Fruit fly (Drosophila melanogaster) whole organism, embryonic: ENCODE results near the gene Ac13E.
A peak's percentile ranks its signal among the peaks of the same experiment; 100 is the strongest.

ENCODE experiments used
- Blimp-1 ChIP-seq: fragments of 200-800 bp; sonication (Bioruptor generic); optimal IDR thresholded peaks from 3 replicates; lab custom pipeline; 2018; ENCODE audit warnings: missing biosample characterization, missing genetic modification characterization, mild to moderate bottlenecking, moderate library complexity, missing genetic modification reagents
- CG10543 ChIP-seq: fragments of 200-800 bp; sonication (Bioruptor generic); optimal IDR thresholded peaks from 3 replicates; lab custom pipeline; 2017; ENCODE audit warnings: missing biosample characterization, mild to moderate bottlenecking, missing genetic modification characterization, moderate library complexity
- CG12155 ChIP-seq: fragments of 200-800 bp; sonication (Bioruptor generic); optimal IDR thresholded peaks from 3 replicates; lab custom pipeline; 2016; ENCODE audit warnings: missing biosample characterization, missing genetic modification characterization
- CG1233 ChIP-seq: fragments of 200-800 bp; sonication (Bioruptor generic); optimal IDR thresholded peaks from 4 replicates; lab custom pipeline; 2018; ENCODE audit warnings: missing biosample characterization, mild to moderate bottlenecking, missing genetic modification characterization
- CG12769 ChIP-seq: fragments of 200-800 bp; sonication (Bioruptor generic); optimal IDR thresholded peaks from 2 replicates; lab custom pipeline; 2019; ENCODE audit warnings: missing biosample characterization, mild to moderate bottlenecking, missing genetic modification characterization, moderate library complexity
- CG14441 ChIP-seq: fragments of 200-800 bp; sonication (Bioruptor generic); IDR thresholded peaks from 2 replicates; pipeline ENCODE4 v1.3.6; 2022; ENCODE audit warnings: missing biosample characterization, missing genetic modification characterization
- CG15269 ChIP-seq: fragments of 200-800 bp; sonication (Bioruptor generic); optimal IDR thresholded peaks from 2 replicates; lab custom pipeline; 2018; ENCODE audit warnings: missing biosample characterization, mild to moderate bottlenecking, missing genetic modification characterization, moderate library complexity
- CG18476 ChIP-seq: fragments of 200-800 bp; sonication (Bioruptor generic); optimal IDR thresholded peaks from 2 replicates; lab custom pipeline; 2016; ENCODE audit warnings: missing biosample characterization, mild to moderate bottlenecking, missing genetic modification characterization
- CG2116 ChIP-seq: fragments of 200-800 bp; sonication (Bioruptor generic); optimal IDR thresholded peaks from 3 replicates; lab custom pipeline; 2018; ENCODE audit warnings: missing biosample characterization, mild to moderate bottlenecking, missing genetic modification characterization
- CG3281 ChIP-seq: fragments of 200-800 bp; sonication (Bioruptor generic); optimal IDR thresholded peaks from 3 replicates; lab custom pipeline; 2017; ENCODE audit warnings: missing biosample characterization, mild to moderate bottlenecking, missing genetic modification characterization
- CG34224 ChIP-seq: fragments of 200-800 bp; sonication (Bioruptor generic); IDR thresholded peaks from 3 replicates; pipeline ENCODE4 v1.3.6; 2022; ENCODE audit warnings: missing biosample characterization, missing genetic modification characterization; ENCODE audit not compliant: partially characterized antibody
- CG3847 ChIP-seq: fragments of 200-800 bp; sonication (Bioruptor generic); IDR thresholded peaks from 2 replicates; pipeline ENCODE4 v1.3.6; 2022; ENCODE audit warnings: missing biosample characterization, missing genetic modification characterization
- CG3995 ChIP-seq: fragments of 200-800 bp; sonication (Bioruptor generic); optimal IDR thresholded peaks from 3 replicates; lab custom pipeline; 2016; ENCODE audit warnings: missing biosample characterization, missing genetic modification characterization
- CG6689 ChIP-seq: fragments of 200-800 bp; sonication (Bioruptor generic); IDR thresholded peaks from 2 replicates; pipeline ENCODE4 v1.3.6; 2022; ENCODE audit warnings: missing biosample characterization, missing genetic modification characterization
- CG9215 ChIP-seq: fragments of 200-800 bp; sonication (Bioruptor generic); IDR thresholded peaks from 2 replicates; pipeline ENCODE4 v1.3.6; 2022; ENCODE audit warnings: missing biosample characterization, missing genetic modification characterization
- CG9727 ChIP-seq: fragments of 200-800 bp; sonication (Bioruptor generic); optimal IDR thresholded peaks from 3 replicates; lab custom pipeline; 2017; ENCODE audit warnings: missing biosample characterization, mild to moderate bottlenecking, missing genetic modification characterization
- CG9932 ChIP-seq: fragments of 200-800 bp; sonication (Bioruptor generic); IDR thresholded peaks from 2 replicates; pipeline ENCODE4 v1.3.6; 2022; ENCODE audit warnings: missing biosample characterization, missing genetic modification characterization
- Ets97D ChIP-seq: fragments of 200-800 bp; sonication (Bioruptor generic); optimal IDR thresholded peaks from 3 replicates; lab custom pipeline; 2016; ENCODE audit warnings: missing biosample characterization, missing genetic modification characterization
- Hsf ChIP-seq: fragments of 200-800 bp; sonication (Bioruptor generic); optimal IDR thresholded peaks from 3 replicates; lab custom pipeline; 2016; ENCODE audit warnings: missing biosample characterization, missing genetic modification characterization
- Lim3 ChIP-seq: fragments of 200-800 bp; sonication (Bioruptor generic); IDR thresholded peaks from 2 replicates; pipeline ENCODE4 v1.3.6; 2022; ENCODE audit warnings: missing biosample characterization, missing genetic modification characterization
- MBD-R2 ChIP-seq: fragments of 200-800 bp; sonication (Bioruptor generic); IDR thresholded peaks from 2 replicates; pipeline ENCODE4 v1.3.6; 2022; ENCODE audit warnings: missing biosample characterization, missing genetic modification characterization
- Mad ChIP-seq: fragments of 200-800 bp; sonication (Bioruptor generic); optimal IDR thresholded peaks from 2 replicates; lab custom pipeline; 2016; ENCODE audit warnings: missing biosample characterization, missing genetic modification characterization
- Myb ChIP-seq: fragments of 200-800 bp; sonication (Bioruptor generic); optimal IDR thresholded peaks from 2 replicates; lab custom pipeline; 2016; ENCODE audit warnings: missing biosample characterization, missing genetic modification characterization
- Scr ChIP-seq: fragments of 200-800 bp; sonication (Bioruptor generic); IDR thresholded peaks from 2 replicates; pipeline ENCODE4 v1.3.6; 2022; ENCODE audit warnings: missing biosample characterization, missing genetic modification characterization; ENCODE audit not compliant: partially characterized antibody
- Sin3A ChIP-seq: fragments of >200 bp; optimal IDR thresholded peaks from 2 replicates; lab custom pipeline; 2018
- Stat92E ChIP-seq, 3 experiments: fragments of >200 bp in 2 of 3; fragments of 200-800 bp in 1 of 3; sonication (Bioruptor generic) in 1 of 3; optimal IDR thresholded peaks; 2 replicates each; lab custom pipeline; 2017 to 2019; ENCODE audit warnings: missing biosample characterization in 3 of 3, missing genetic modification characterization in 3 of 3, mild to moderate bottlenecking in 1 of 3, moderate library complexity in 1 of 3
- Taf1 ChIP-seq: fragments of 200-800 bp; sonication (Bioruptor generic); IDR thresholded peaks from 2 replicates; pipeline ENCODE4 v1.3.6; 2022; ENCODE audit warnings: missing biosample characterization, missing genetic modification characterization
- Trl ChIP-seq, 3 experiments: fragments of >200 bp in 2 of 3; fragments of 200-800 bp in 1 of 3; sonication (Bioruptor generic) in 1 of 3; optimal IDR thresholded peaks; 2 replicates in 1 of 3; 3 replicates in 2 of 3; lab custom pipeline; 2016 to 2017; ENCODE audit warnings: missing biosample characterization in 1 of 3, missing genetic modification characterization in 1 of 3
- Usf ChIP-seq: fragments of 200-800 bp; sonication (Bioruptor generic); optimal IDR thresholded peaks from 2 replicates; lab custom pipeline; 2017; ENCODE audit warnings: missing genotype, missing biosample characterization, missing genetic modification characterization
- Xbp1 ChIP-seq: fragments of 200-800 bp; sonication (Bioruptor generic); optimal IDR thresholded peaks from 3 replicates; lab custom pipeline; 2016; ENCODE audit warnings: missing biosample characterization, mild to moderate bottlenecking, missing genetic modification characterization
- ase ChIP-seq: fragments of 200-800 bp; sonication (Bioruptor generic); IDR thresholded peaks from 3 replicates; pipeline ENCODE4 v1.3.6; 2022; ENCODE audit warnings: missing biosample characterization, missing genetic modification characterization
- az2 ChIP-seq: fragments of 200-800 bp; sonication (Bioruptor generic); optimal IDR thresholded peaks from 3 replicates; lab custom pipeline; 2016; ENCODE audit warnings: missing biosample characterization, missing genetic modification characterization
- bbx ChIP-seq: fragments of 200-800 bp; sonication (Bioruptor generic); IDR thresholded peaks from 2 replicates; pipeline ENCODE4 v1.3.6; 2022; ENCODE audit warnings: missing biosample characterization, missing genetic modification characterization; ENCODE audit not compliant: partially characterized antibody
- cato ChIP-seq: fragments of 200-800 bp; sonication (Bioruptor generic); optimal IDR thresholded peaks from 2 replicates; lab custom pipeline; 2016; ENCODE audit warnings: missing biosample characterization, missing genetic modification characterization, borderline replicate concordance
- crp ChIP-seq, 2 experiments: fragments of 200-800 bp; sonication (Bioruptor generic); optimal IDR thresholded peaks; 2 replicates in 1 of 2; 3 replicates in 1 of 2; lab custom pipeline; 2017; ENCODE audit warnings: missing biosample characterization in 2 of 2, missing genetic modification characterization in 2 of 2, mild to moderate bottlenecking in 1 of 2, moderate library complexity in 1 of 2
- danr ChIP-seq: fragments of 200-800 bp; sonication (Bioruptor generic); IDR thresholded peaks from 2 replicates; pipeline ENCODE4 v1.3.6; 2022; ENCODE audit warnings: missing biosample characterization, missing genetic modification characterization
- dati ChIP-seq: fragments of 200-800 bp; sonication (Bioruptor generic); IDR thresholded peaks from 2 replicates; pipeline ENCODE4 v1.3.6; 2022; ENCODE audit warnings: missing biosample characterization, missing genetic modification characterization
- dpn ChIP-seq, 2 experiments: fragments of 200-800 bp; sonication (Bioruptor generic); optimal IDR thresholded peaks; 3 replicates each; lab custom pipeline; 2016; ENCODE audit warnings: missing biosample characterization in 2 of 2, missing genetic modification characterization in 2 of 2
- dysf ChIP-seq: fragments of 200-800 bp; sonication (Bioruptor generic); IDR thresholded peaks from 3 replicates; pipeline ENCODE4 v1.3.6; 2022; ENCODE audit warnings: missing biosample characterization, missing genetic modification characterization
- fd96Cb ChIP-seq: fragments of 200-800 bp; sonication (Bioruptor generic); optimal IDR thresholded peaks from 2 replicates; lab custom pipeline; 2018; ENCODE audit warnings: missing biosample characterization, mild to moderate bottlenecking, missing genetic modification characterization, moderate library complexity
- grau ChIP-seq: fragments of 200-800 bp; optimal IDR thresholded peaks from 3 replicates; lab custom pipeline; 2019; ENCODE audit warnings: missing biosample characterization, mild to moderate bottlenecking, missing genetic modification characterization, moderate library complexity
- lmd ChIP-seq: fragments of 200-800 bp; sonication (Bioruptor generic); IDR thresholded peaks from 2 replicates; pipeline ENCODE4 v1.3.6; 2022; ENCODE audit warnings: missing biosample characterization, missing genetic modification characterization
- lola ChIP-seq, 3 experiments: fragments of >200 bp in 2 of 3; fragments of 200-800 bp in 1 of 3; sonication (Bioruptor generic) in 1 of 3; optimal IDR thresholded peaks; 2 replicates each; lab custom pipeline; 2017 to 2019; ENCODE audit warnings: missing biosample characterization in 3 of 3, missing genetic modification characterization in 3 of 3, mild to moderate bottlenecking in 1 of 3, moderate library complexity in 1 of 3
- nerfin-1 ChIP-seq: fragments of 200-800 bp; sonication (Bioruptor generic); optimal IDR thresholded peaks from 3 replicates; lab custom pipeline; 2019; ENCODE audit warnings: missing biosample characterization, mild to moderate bottlenecking, missing genetic modification characterization, moderate library complexity
- tgo ChIP-seq: fragments of 200-800 bp; sonication (Bioruptor generic); IDR thresholded peaks from 3 replicates; pipeline ENCODE4 v1.3.6; 2022; ENCODE audit warnings: missing biosample characterization, missing genetic modification characterization
- tna ChIP-seq: fragments of 200-800 bp; sonication (Bioruptor generic); IDR thresholded peaks from 2 replicates; pipeline ENCODE4 v1.3.6; 2022; ENCODE audit warnings: missing biosample characterization, missing genetic modification characterization; ENCODE audit not compliant: partially characterized antibody
- unc-4 ChIP-seq: fragments of 200-800 bp; sonication (Bioruptor generic); IDR thresholded peaks from 2 replicates; pipeline ENCODE4 v1.3.6; 2022; ENCODE audit warnings: missing biosample characterization, missing genetic modification characterization; ENCODE audit not compliant: partially characterized antibody
- unpg ChIP-seq: fragments of 200-800 bp; sonication (Bioruptor generic); optimal IDR thresholded peaks from 3 replicates; lab custom pipeline; 2018; ENCODE audit warnings: missing biosample characterization, mild to moderate bottlenecking, missing genetic modification characterization, moderate library complexity
- wdn ChIP-seq: fragments of 200-800 bp; sonication (Bioruptor generic); IDR thresholded peaks from 2 replicates; pipeline ENCODE4 v1.3.6; 2022; ENCODE audit warnings: missing biosample characterization, missing genetic modification characterization

The Ac13E gene

dm6 chrX:15475367-15475789 is 78.7 kb downstream of the Ac13E start, which contains the start of gene mh (continued):
- TF ChIP-seq CG2116 (GFP tag; lab: Kevin White, UChicago) (peak; percentile 45), CG12155 (GFP tag; lab: Kevin White, UChicago) (peak; percentile 15), CG1233 (GFP tag; lab: Kevin White, UChicago) (no peak), ase (GFP tag; lab: Robert Waterston, UW) (no peak), dysf (peak; percentile 48; the same call in 1 of the 3 replicates), wdn (GFP tag; lab: Robert Waterston, UW) (no peak), CG12769 (no peak), tna (GFP tag; lab: Robert Waterston, UW) (peak; percentile 42; the same call in 1 of the 2 replicates), Ets97D (peak; percentile 43), crp (GFP tag; optimal IDR thresholded peaks at IDR 0.05; lab: Kevin White, UChicago) (peak in 1 of 2 experiments; percentile 42), grau (tag; lab: Kevin White, UChicago) (peak; percentile 55), CG3995 (peak; percentile 24), CG3281 (GFP tag; lab: Kevin White, UChicago) (peak; percentile 36), Taf1 (GFP tag; lab: Robert Waterston, UW) (no peak), CG9932 (peak; percentile 45; the same call in 1 of the 2 replicates), fd96Cb (tag; lab: Kevin White, UChicago) (peak; percentile 30), dpn (GFP tag; optimal IDR thresholded peaks at IDR 0.05; lab: Kevin White, UChicago) (peak in 1 of 2 experiments; percentile 49), CG34224 (GFP tag; lab: Robert Waterston, UW) (peak; percentile 44; the same call in 2 of the 3 replicates), bbx (GFP tag; lab: Robert Waterston, UW) (peak; percentile 80), CG9727 (GFP tag; lab: Kevin White, UChicago) (peak; percentile 46), dati (GFP tag; lab: Robert Waterston, UW) (no peak), CG9215 (GFP tag; lab: Robert Waterston, UW) (peak; percentile 33; the same call in 1 of the 2 replicates), CG14441 (GFP tag; lab: Robert Waterston, UW) (peak; percentile 30; the same call in 1 of the 2 replicates), tgo (peak; percentile 26; the same call in 1 of the 3 replicates), MBD-R2 (GFP tag; lab: Robert Waterston, UW) (peak; percentile 66), CG18476 (GFP tag; lab: Kevin White, UChicago) (peak; percentile 10), Myb (GFP tag; lab: Kevin White, UChicago) (peak; percentile 74), Xbp1 (GFP tag; lab: Kevin White, UChicago) (peak; percentile 42), unc-4 (peak; percentile 56), cato (GFP tag; lab: Kevin White, UChicago) (no peak), Hsf (peak; percentile 30), az2 (peak; percentile 52), Blimp-1 (GFP tag; lab: Kevin White, UChicago) (no peak), Stat92E (GFP tag; optimal IDR thresholded peaks at IDR 0.05; lab: Kevin White, UChicago) (peak in 1 of 3 experiments; percentile 2), Trl (optimal IDR thresholded peaks at IDR 0.05; lab: Kevin White, UChicago) (no peak), Trl (GFP tag; optimal IDR thresholded peaks at IDR 0.05; lab: Kevin White, UChicago) (no peak), CG15269 (tag; lab: Kevin White, UChicago) (no peak), lola (GFP tag; optimal IDR thresholded peaks at IDR 0.05; lab: Kevin White, UChicago) (peak in 1 of 3 experiments; percentile 15), unpg (GFP tag; lab: Kevin White, UChicago) (peak; percentile 28), nerfin-1 (tag; lab: Kevin White, UChicago) (peak; percentile 42), lmd (peak; percentile 47; the same call in 1 of the 2 replicates), Sin3A (lab: Kevin White, UChicago) (peak; percentile 42), Usf (GFP tag; lab: Kevin White, UChicago) (no peak), danr (GFP tag; lab: Robert Waterston, UW) (0 out of 2 replicates have a peak, but pooled peaks have one; percentile 31), CG6689 (peak; percentile 52; the same call in 1 of the 2 replicates), Scr (GFP tag; lab: Robert Waterston, UW) (peak; percentile 66), CG3847 (GFP tag; lab: Robert Waterston, UW) (peak; percentile 48), Mad (GFP tag; lab: Kevin White, UChicago) (no peak), CG10543 (GFP tag; lab: Kevin White, UChicago) (no peak), Lim3 (GFP tag; lab: Robert Waterston, UW) (no peak)
